Worm (Caenorhabditis elegans) whole organism, early embryonic: Measurements from ENCODE around the gene srh-35.

Experiments used
- B0310.2 ChIP-seq: sonication (generic microtip); optimal IDR thresholded peaks from 2 replicates; lab custom pipeline; 2016; ENCODE audit warnings: mild to moderate bottlenecking, missing genetic modification characterization, missing compliant biosample characterization
- F13C5.2 ChIP-seq: sonication (generic microtip); optimal IDR thresholded peaks from 2 replicates; lab custom pipeline; 2017; ENCODE audit warnings: mild to moderate bottlenecking, missing genetic modification characterization, inconsistent platforms, missing compliant biosample characterization
- aly-1 ChIP-seq: sonication (generic microtip); optimal IDR thresholded peaks from 2 replicates; lab custom pipeline; 2016; ENCODE audit warnings: missing genetic modification characterization, missing compliant biosample characterization
- ama-1 ChIP-seq: fragments of 150-350 bp; optimal IDR thresholded peaks from 2 replicates; lab custom pipeline; 2014
- ceh-13 ChIP-seq: fragments of 200-800 bp; sonication (Bioruptor generic); optimal IDR thresholded peaks from 2 replicates; lab custom pipeline; 2018; ENCODE audit warnings: mild to moderate bottlenecking, missing genetic modification characterization, missing compliant biosample characterization
- ceh-36 ChIP-seq: sonication (generic microtip); optimal IDR thresholded peaks from 2 replicates; lab custom pipeline; 2016; ENCODE audit warnings: missing genetic modification characterization, inconsistent platforms, missing compliant biosample characterization
- ets-7 ChIP-seq: sonication (generic microtip); optimal IDR thresholded peaks from 2 replicates; lab custom pipeline; 2016; ENCODE audit warnings: missing genotype, missing genetic modification characterization, missing compliant biosample characterization
- flt-1 ChIP-seq: fragments of 200-800 bp; sonication (Bioruptor generic); IDR thresholded peaks from 2 replicates; pipeline ENCODE4 v1.3.6; 2022; ENCODE audit warnings: missing genetic modification characterization, missing compliant biosample characterization
- hmbx-1 ChIP-seq: sonication (generic microtip); optimal IDR thresholded peaks from 2 replicates; lab custom pipeline; 2016; ENCODE audit warnings: mild to moderate bottlenecking, missing genetic modification characterization, missing compliant biosample characterization
- hmg-4 ChIP-seq: fragments of 200-800 bp; sonication (Bioruptor generic); optimal IDR thresholded peaks from 2 replicates; lab custom pipeline; 2018; ENCODE audit warnings: mild to moderate bottlenecking, missing genetic modification characterization, missing compliant biosample characterization
- hnd-1 ChIP-seq: sonication (generic microtip); optimal IDR thresholded peaks from 2 replicates; lab custom pipeline; 2016; ENCODE audit warnings: missing genetic modification characterization, missing compliant biosample characterization
- pes-1 ChIP-seq: fragments of 200-800 bp; sonication (Bioruptor generic); IDR thresholded peaks from 2 replicates; pipeline ENCODE4 v1.3.6; 2022; ENCODE audit warnings: missing genetic modification reagents, missing genetic modification characterization, missing compliant biosample characterization
- scrt-1 ChIP-seq: fragments of 200-800 bp; sonication (Bioruptor generic); IDR thresholded peaks from 2 replicates; pipeline ENCODE4 v1.3.6; 2022; ENCODE audit warnings: missing genetic modification characterization, missing compliant biosample characterization
- sea-1 ChIP-seq: fragments of 200-800 bp; sonication (Bioruptor generic); conservative IDR thresholded peaks from 2 replicates; pipeline ENCODE4 v1.3.6; 2022; ENCODE audit warnings: missing genetic modification characterization, missing compliant biosample characterization
- tbx-11 ChIP-seq: fragments of 200-800 bp; sonication (Bioruptor generic); IDR thresholded peaks from 2 replicates; pipeline ENCODE4 v1.3.6; 2022; ENCODE audit warnings: missing genetic modification characterization, missing compliant biosample characterization
- tbx-37 ChIP-seq: fragments of 200-800 bp; sonication (Bioruptor generic); conservative IDR thresholded peaks from 2 replicates; pipeline ENCODE4 v1.3.6; 2022; ENCODE audit warnings: missing genetic modification reagents, missing genetic modification characterization, missing compliant biosample characterization
- tra-4 ChIP-seq: sonication (generic microtip); optimal IDR thresholded peaks from 2 replicates; lab custom pipeline; 2017; ENCODE audit warnings: missing genetic modification characterization, missing compliant biosample characterization

srh-35 gene

ce11 chrV:483289-483795 is 34.3 kb upstream of the srh-35 start, which contains the start of gene nhr-130:
nhr-130 (minus strand) TSS chrV:483339.
- TF ChIP-seq pes-1 (GFP tag; lab: Robert Waterston, UW) (no peak), ceh-13 (GFP tag; lab: Kevin White, UChicago) (no peak), ama-1 (lab: Kevin White, UChicago) (no peak), flt-1 (GFP tag; lab: Robert Waterston, UW) (no peak), ets-7 (tag; lab: Kevin White, UChicago) (no peak), tra-4 (no peak), hmg-4 (no peak), F13C5.2 (no peak), hmbx-1 (tag; lab: Kevin White, UChicago) (no peak)

- TF ChIP-seq flt-1 (GFP tag; lab: Robert Waterston, UW) (no peak), pes-1 (GFP tag; lab: Robert Waterston, UW) (no peak), sea-1 (no peak), ceh-36 (tag; lab: Kevin White, UChicago) (no peak), ceh-13 (GFP tag; lab: Kevin White, UChicago) (no peak), ama-1 (lab: Kevin White, UChicago) (no peak), B0310.2 (no peak), scrt-1 (GFP tag; lab: Robert Waterston, UW) (no peak), aly-1 (tag; lab: Kevin White, UChicago) (no peak), ets-7 (tag; lab: Kevin White, UChicago) (no peak), tra-4 (no peak), hnd-1 (tag; lab: Kevin White, UChicago) (no peak), tbx-11 (GFP tag; lab: Robert Waterston, UW) (no peak), F13C5.2 (no peak)
These were observed 33.8 kb upstream of the srh-35 start for ce11 chrV:482860-483259.

- no peak for TF ChIP-seq hmbx-1 (tag; lab: Kevin White, UChicago)
- no peak for TF ChIP-seq ets-7 (tag; lab: Kevin White, UChicago)
- TF ChIP-seq hnd-1 (tag; lab: Kevin White, UChicago) = no peak
- TF ChIP-seq ceh-13 (GFP tag; lab: Kevin White, UChicago) = no peak
- TF ChIP-seq ceh-36 (tag; lab: Kevin White, UChicago) = no peak
- no peak for TF ChIP-seq tbx-11 (GFP tag; lab: Robert Waterston, UW)
- TF ChIP-seq scrt-1 (GFP tag; lab: Robert Waterston, UW) = no peak
- no peak for TF ChIP-seq hmg-4
- TF ChIP-seq flt-1 (GFP tag; lab: Robert Waterston, UW) = no peak
- TF ChIP-seq pes-1 (GFP tag; lab: Robert Waterston, UW) = no peak
- no peak for TF ChIP-seq B0310.2
- TF ChIP-seq tbx-37 (GFP tag; lab: Robert Waterston, UW) = no peak
- TF ChIP-seq sea-1 = no peak
- no peak for TF ChIP-seq ama-1 (lab: Kevin White, UChicago)
- TF ChIP-seq F13C5.2 = no peak
- TF ChIP-seq aly-1 (tag; lab: Kevin White, UChicago) = no peak
These were observed 30.0 kb upstream of the srh-35 start for ce11 chrV:479046-479445.

ce11 chrV:477664-478212 is 28.7 kb upstream of the srh-35 start, which contains the start of gene nhr-55:
nhr-55 (plus strand) TSS chrV:478162.
- TF ChIP-seq hmbx-1 (tag; lab: Kevin White, UChicago) (no peak), hmg-4 (no peak), tbx-37 (GFP tag; lab: Robert Waterston, UW) (no peak), ama-1 (lab: Kevin White, UChicago) (no peak), hnd-1 (tag; lab: Kevin White, UChicago) (no peak), tra-4 (no peak)

ce11 chrV:474516-474915 is 25.5 kb upstream of the srh-35 start, which contains the start of gene nhr-99:
nhr-99 (plus strand) TSS chrV:474778.
- TF ChIP-seq B0310.2 (no peak), aly-1 (tag; lab: Kevin White, UChicago) (no peak), flt-1 (GFP tag; lab: Robert Waterston, UW) (no peak), ama-1 (lab: Kevin White, UChicago) (no peak), pes-1 (GFP tag; lab: Robert Waterston, UW) (no peak), ceh-36 (tag; lab: Kevin White, UChicago) (no peak), scrt-1 (GFP tag; lab: Robert Waterston, UW) (no peak), sea-1 (no peak), ets-7 (tag; lab: Kevin White, UChicago) (no peak), tbx-11 (GFP tag; lab: Robert Waterston, UW) (no peak), tbx-37 (GFP tag; lab: Robert Waterston, UW) (no peak), hmg-4 (no peak), ceh-13 (GFP tag; lab: Kevin White, UChicago) (no peak), hnd-1 (tag; lab: Kevin White, UChicago) (no peak)

ce11 chrV:472589-472988 is 23.6 kb upstream of the srh-35 start, which contains the start of gene srt-31:
srt-31 (plus strand) TSS chrV:472889.
- no peak for TF ChIP-seq ets-7 (tag; lab: Kevin White, UChicago)
- TF ChIP-seq pes-1 (GFP tag; lab: Robert Waterston, UW) = no peak
- no peak for TF ChIP-seq ama-1 (lab: Kevin White, UChicago)
- TF ChIP-seq tra-4 = no peak
- no peak for TF ChIP-seq ceh-13 (GFP tag; lab: Kevin White, UChicago)
- TF ChIP-seq tbx-37 (GFP tag; lab: Robert Waterston, UW) = no peak
- no peak for TF ChIP-seq scrt-1 (GFP tag; lab: Robert Waterston, UW)

- TF ChIP-seq ama-1 (lab: Kevin White, UChicago) (no peak), flt-1 (GFP tag; lab: Robert Waterston, UW) (no peak), aly-1 (tag; lab: Kevin White, UChicago) (no peak), F13C5.2 (no peak), tra-4 (no peak), ets-7 (tag; lab: Kevin White, UChicago) (no peak), sea-1 (no peak), tbx-11 (GFP tag; lab: Robert Waterston, UW) (no peak), B0310.2 (no peak)
These were observed 19.4 kb upstream of the srh-35 start, which contains the start of gene srbc-57 for ce11 chrV:468460-468859. srbc-57 (minus strand) TSS chrV:468560.
